Fruit fly (Drosophila melanogaster) whole organism, prepupa: ENCODE results near the gene CG4408.

Experiments used
- Blimp-1 ChIP-seq: fragments of 200-800 bp; sonication (Bioruptor generic); optimal IDR thresholded peaks from 3 replicates; lab custom pipeline; 2017; ENCODE audit warnings: missing biosample characterization, missing genetic modification characterization, mild to moderate bottlenecking, moderate library complexity, missing genetic modification reagents
- CG10631 ChIP-seq: fragments of 200-800 bp; sonication (Bioruptor generic); optimal IDR thresholded peaks from 2 replicates; lab custom pipeline; 2016; ENCODE audit warnings: missing biosample characterization, missing genetic modification characterization
- CG10669 ChIP-seq: fragments of 200-800 bp; sonication (Bioruptor generic); optimal IDR thresholded peaks from 3 replicates; lab custom pipeline; 2018; ENCODE audit warnings: missing biosample characterization, mild to moderate bottlenecking, missing genetic modification characterization, moderate library complexity
- CG11294 ChIP-seq: fragments of 200-800 bp; sonication (Bioruptor generic); IDR thresholded peaks from 2 replicates; pipeline ENCODE4 v1.3.6; 2022; ENCODE audit warnings: missing biosample characterization, missing genetic modification characterization
- CG11762 ChIP-seq: fragments of 200-800 bp; sonication (Bioruptor generic); optimal IDR thresholded peaks from 3 replicates; lab custom pipeline; 2016; ENCODE audit warnings: missing biosample characterization, missing genetic modification characterization; ENCODE audit not compliant: insufficient read depth
- CG11902 ChIP-seq: fragments of 200-800 bp; sonication (Bioruptor generic); optimal IDR thresholded peaks from 3 replicates; lab custom pipeline; 2016; ENCODE audit warnings: missing biosample characterization, missing genetic modification characterization
- CG15336 ChIP-seq: fragments of 200-800 bp; sonication (Bioruptor generic); IDR thresholded peaks from 2 replicates; pipeline ENCODE4 v1.3.6; 2022; ENCODE audit warnings: missing biosample characterization, missing genetic modification characterization
- CG1621 ChIP-seq: fragments of 200-800 bp; sonication (Bioruptor generic); optimal IDR thresholded peaks from 3 replicates; lab custom pipeline; 2018; ENCODE audit warnings: missing biosample characterization, mild to moderate bottlenecking, missing genetic modification characterization
- CG16779 ChIP-seq: fragments of 200-800 bp; sonication (Bioruptor generic); optimal IDR thresholded peaks from 3 replicates; lab custom pipeline; 2017; ENCODE audit warnings: missing biosample characterization, mild to moderate bottlenecking, missing genetic modification characterization
- CG3032 ChIP-seq: fragments of 200-800 bp; optimal IDR thresholded peaks from 2 replicates; lab custom pipeline; 2019; ENCODE audit warnings: missing biosample characterization, mild to moderate bottlenecking, missing genetic modification characterization, moderate library complexity
- CG31627 ChIP-seq: fragments of 200-800 bp; sonication (Bioruptor generic); optimal IDR thresholded peaks from 3 replicates; lab custom pipeline; 2016; ENCODE audit warnings: missing biosample characterization, missing genetic modification characterization
- CG32006 ChIP-seq: fragments of 200-800 bp; sonication (Bioruptor generic); optimal IDR thresholded peaks from 3 replicates; lab custom pipeline; 2017; ENCODE audit warnings: missing biosample characterization, mild to moderate bottlenecking, missing genetic modification characterization
- CG3919 ChIP-seq: fragments of 200-800 bp; sonication (Bioruptor generic); optimal IDR thresholded peaks from 3 replicates; lab custom pipeline; 2016; ENCODE audit warnings: missing biosample characterization, missing genetic modification characterization
- CG4318 ChIP-seq: fragments of 200-800 bp; sonication (Bioruptor generic); optimal IDR thresholded peaks from 3 replicates; lab custom pipeline; 2017; ENCODE audit warnings: missing biosample characterization, mild to moderate bottlenecking, missing genetic modification characterization
- CG6163 ChIP-seq: fragments of 200-800 bp; sonication (Bioruptor generic); IDR thresholded peaks from 3 replicates; pipeline ENCODE4 v1.3.6; 2022; ENCODE audit warnings: missing biosample characterization, missing genetic modification characterization
- CG6276 ChIP-seq: fragments of 200-800 bp; sonication (Bioruptor generic); optimal IDR thresholded peaks from 2 replicates; lab custom pipeline; 2017; ENCODE audit warnings: missing biosample characterization, mild to moderate bottlenecking, missing genetic modification characterization
- CG6792 ChIP-seq: fragments of 200-800 bp; sonication (Bioruptor generic); optimal IDR thresholded peaks from 3 replicates; lab custom pipeline; 2016; ENCODE audit warnings: missing biosample characterization, missing genetic modification characterization
- CG6808 ChIP-seq: fragments of 200-800 bp; sonication (Bioruptor generic); optimal IDR thresholded peaks from 3 replicates; lab custom pipeline; 2017; ENCODE audit warnings: missing biosample characterization, missing genetic modification characterization, mild to moderate bottlenecking, moderate library complexity, missing genetic modification reagents
- CG7368 ChIP-seq: fragments of 200-800 bp; sonication (Bioruptor generic); optimal IDR thresholded peaks from 3 replicates; lab custom pipeline; 2016; ENCODE audit warnings: missing biosample characterization, missing genetic modification characterization
- CG8119 ChIP-seq: fragments of 200-800 bp; sonication (Bioruptor generic); IDR thresholded peaks from 3 replicates; pipeline ENCODE4 v1.3.6; 2022; ENCODE audit warnings: missing biosample characterization, missing genetic modification characterization
- CG8319 ChIP-seq: fragments of 200-800 bp; sonication (Bioruptor generic); optimal IDR thresholded peaks from 3 replicates; lab custom pipeline; 2016; ENCODE audit warnings: missing biosample characterization, missing genetic modification characterization
- CG8632 ChIP-seq: fragments of 200-800 bp; sonication (Bioruptor generic); optimal IDR thresholded peaks from 3 replicates; lab custom pipeline; 2016; ENCODE audit warnings: missing biosample characterization, missing genetic modification characterization
- Eip75B ChIP-seq: fragments of 200-800 bp; sonication (Bioruptor generic); optimal IDR thresholded peaks from 3 replicates; lab custom pipeline; 2016; ENCODE audit warnings: missing biosample characterization, missing genetic modification characterization
- Eip78C ChIP-seq: fragments of 200-800 bp; sonication (Bioruptor generic); peaks from one replicate; lab custom pipeline; 2016; ENCODE audit warnings: missing biosample characterization, missing genetic modification characterization
- Eip93F ChIP-seq: fragments of 200-800 bp; sonication (Bioruptor generic); optimal IDR thresholded peaks from 2 replicates; lab custom pipeline; 2016; ENCODE audit warnings: missing biosample characterization, mild to moderate bottlenecking, missing genetic modification characterization
- Ets21C ChIP-seq: fragments of 200-800 bp; sonication (Bioruptor generic); optimal IDR thresholded peaks from 3 replicates; lab custom pipeline; 2016; ENCODE audit warnings: missing biosample characterization, missing genetic modification characterization
- Ets96B ChIP-seq: fragments of 200-800 bp; optimal IDR thresholded peaks from 2 replicates; lab custom pipeline; 2019; ENCODE audit warnings: missing biosample characterization, mild to moderate bottlenecking, missing genetic modification characterization, moderate library complexity
- Gug ChIP-seq: fragments of 200-800 bp; sonication (Bioruptor generic); IDR thresholded peaks from 2 replicates; pipeline ENCODE4 v1.3.6; 2022; ENCODE audit warnings: missing biosample characterization, missing genetic modification characterization
- Hr38 ChIP-seq: sonication (Bioruptor generic); optimal IDR thresholded peaks from 2 replicates; lab custom pipeline; 2016; ENCODE audit warnings: missing biosample characterization, missing genetic modification characterization
- Hr39 ChIP-seq: fragments of 200-800 bp; sonication (Bioruptor generic); optimal IDR thresholded peaks from 2 replicates; lab custom pipeline; 2016; ENCODE audit warnings: missing biosample characterization, missing genetic modification characterization
- Hr4 ChIP-seq: fragments of 200-800 bp; sonication (Bioruptor generic); optimal IDR thresholded peaks from 3 replicates; lab custom pipeline; 2016; ENCODE audit warnings: missing biosample characterization, missing genetic modification characterization
- Lpt ChIP-seq: fragments of 200-800 bp; sonication (Bioruptor generic); optimal IDR thresholded peaks from 3 replicates; lab custom pipeline; 2016; ENCODE audit warnings: missing biosample characterization, missing genetic modification characterization
- Met ChIP-seq: fragments of 200-800 bp; sonication (Bioruptor generic); optimal IDR thresholded peaks from 3 replicates; lab custom pipeline; 2016; ENCODE audit warnings: missing biosample characterization, missing genetic modification characterization
- OdsH ChIP-seq: fragments of 200-800 bp; sonication (Bioruptor generic); optimal IDR thresholded peaks from 3 replicates; lab custom pipeline; 2016; ENCODE audit warnings: missing biosample characterization, missing genetic modification characterization
- Smox ChIP-seq: fragments of 200-800 bp; sonication (Bioruptor generic); optimal IDR thresholded peaks from 3 replicates; lab custom pipeline; 2016; ENCODE audit warnings: missing biosample characterization, missing genetic modification characterization
- Sox102F ChIP-seq: fragments of 200-800 bp; sonication (Bioruptor generic); optimal IDR thresholded peaks from 2 replicates; lab custom pipeline; 2016; ENCODE audit warnings: missing biosample characterization, mild to moderate bottlenecking, missing genetic modification characterization
- Sox14 ChIP-seq: fragments of 200-800 bp; sonication (Bioruptor generic); optimal IDR thresholded peaks from 3 replicates; lab custom pipeline; 2016; ENCODE audit warnings: missing biosample characterization, missing genetic modification characterization
- achi ChIP-seq: fragments of 200-800 bp; sonication (Bioruptor generic); optimal IDR thresholded peaks from 3 replicates; lab custom pipeline; 2016; ENCODE audit warnings: missing biosample characterization, missing genetic modification characterization
- acj6 ChIP-seq: fragments of 200-800 bp; sonication (Bioruptor generic); optimal IDR thresholded peaks from 3 replicates; lab custom pipeline; 2016; ENCODE audit warnings: missing biosample characterization, missing genetic modification characterization
- cyc ChIP-seq: fragments of 200-800 bp; sonication (Bioruptor generic); optimal IDR thresholded peaks from 3 replicates; lab custom pipeline; 2016; ENCODE audit warnings: missing biosample characterization, missing genetic modification characterization
- dac ChIP-seq: fragments of 200-800 bp; sonication (Bioruptor generic); optimal IDR thresholded peaks from 2 replicates; lab custom pipeline; 2017; ENCODE audit warnings: missing biosample characterization, mild to moderate bottlenecking, missing genetic modification characterization
- dsx ChIP-seq: fragments of 200-800 bp; optimal IDR thresholded peaks from 3 replicates; lab custom pipeline; 2019; ENCODE audit warnings: missing biosample characterization, mild to moderate bottlenecking, missing genetic modification characterization, moderate library complexity; ENCODE audit not compliant: poor library complexity, severe bottlenecking
- eg ChIP-seq: fragments of 200-800 bp; sonication (Bioruptor generic); IDR thresholded peaks from 3 replicates; pipeline ENCODE4 v1.3.6; 2022; ENCODE audit warnings: missing biosample characterization, missing genetic modification characterization
- fd59A ChIP-seq: fragments of 200-800 bp; sonication (Bioruptor generic); optimal IDR thresholded peaks from 2 replicates; lab custom pipeline; 2017; ENCODE audit warnings: missing biosample characterization, mild to moderate bottlenecking, missing genetic modification characterization, missing genetic modification reagents
- fd85E ChIP-seq: fragments of 200-800 bp; sonication (Bioruptor generic); optimal IDR thresholded peaks from 3 replicates; lab custom pipeline; 2016; ENCODE audit warnings: missing biosample characterization, missing genetic modification characterization
- fkh ChIP-seq: fragments of 200-800 bp; sonication (Bioruptor generic); optimal IDR thresholded peaks from 3 replicates; lab custom pipeline; 2017; ENCODE audit warnings: missing biosample characterization, mild to moderate bottlenecking, missing genetic modification characterization, moderate library complexity
- lz ChIP-seq: fragments of 200-800 bp; sonication (Bioruptor generic); optimal IDR thresholded peaks from 3 replicates; lab custom pipeline; 2016; ENCODE audit warnings: missing biosample characterization, missing genetic modification characterization
- net ChIP-seq: fragments of 200-800 bp; sonication (Bioruptor generic); optimal IDR thresholded peaks from 3 replicates; lab custom pipeline; 2016; ENCODE audit warnings: missing biosample characterization, missing genetic modification characterization
- pdm3 ChIP-seq: fragments of 200-800 bp; sonication (Bioruptor generic); optimal IDR thresholded peaks from 3 replicates; lab custom pipeline; 2016; ENCODE audit warnings: missing biosample characterization, missing genetic modification characterization
- spab ChIP-seq: fragments of 200-800 bp; sonication (Bioruptor generic); optimal IDR thresholded peaks from 2 replicates; lab custom pipeline; 2017; ENCODE audit warnings: missing biosample characterization, mild to moderate bottlenecking, missing genetic modification characterization, missing genetic modification reagents
- ss ChIP-seq, 2 experiments: fragments of 200-800 bp; sonication (Bioruptor generic); optimal IDR thresholded peaks; 2 replicates in 1 of 2; 3 replicates in 1 of 2; lab custom pipeline; 2017 to 2018; ENCODE audit warnings: mild to moderate bottlenecking in 2 of 2, missing biosample characterization in 2 of 2, missing genetic modification characterization in 2 of 2, moderate library complexity in 1 of 2
- svp ChIP-seq: fragments of 200-800 bp; sonication (Bioruptor generic); peaks from one replicate; lab custom pipeline; 2016; ENCODE audit warnings: missing biosample characterization, missing genetic modification characterization
- vri ChIP-seq: fragments of 200-800 bp; sonication (Bioruptor generic); optimal IDR thresholded peaks from 3 replicates; lab custom pipeline; 2016; ENCODE audit warnings: missing biosample characterization, mild to moderate bottlenecking, missing genetic modification characterization

Gene CG4408

dm6 chr3R:23365028-23365427 lies 1.7 kb upstream of the CG4408 start:
- TF ChIP-seq CG4318 (peak; percentile 44), Hr38 (GFP tag; lab: Kevin White, UChicago) (no peak), ss (GFP tag; optimal IDR thresholded peaks at IDR 0.05; lab: Kevin White, UChicago) (no peak), CG3919 (peak; percentile 12), Eip75B (GFP tag; lab: Kevin White, UChicago) (no peak), fd59A (GFP tag; lab: Kevin White, UChicago) (no peak), CG10631 (GFP tag; lab: Kevin White, UChicago) (peak; percentile 14), CG3032 (no peak), vri (GFP tag; lab: Kevin White, UChicago) (no peak), cyc (GFP tag; lab: Kevin White, UChicago) (no peak), acj6 (GFP tag; lab: Kevin White, UChicago) (no peak), svp (GFP tag; lab: Kevin White, UChicago) (no peak), CG8632 (no peak), CG6792 (no peak), Hr39 (no peak), CG6808 (GFP tag; lab: Kevin White, UChicago) (no peak), Eip78C (peak; percentile 56), pdm3 (peak; percentile 39), dac (GFP tag; lab: Kevin White, UChicago) (peak; percentile 53), CG8119 (GFP tag; lab: Robert Waterston, UW) (peak; percentile 65), OdsH (GFP tag; lab: Kevin White, UChicago) (peak; percentile 29), CG31627 (no peak), CG11902 (GFP tag; lab: Kevin White, UChicago) (no peak), CG15336 (GFP tag; lab: Robert Waterston, UW) (peak; percentile 71), eg (GFP tag; lab: Robert Waterston, UW) (peak; percentile 58), Blimp-1 (GFP tag; lab: Kevin White, UChicago) (no peak), Smox (GFP tag; lab: Kevin White, UChicago) (no peak), CG1621 (tag; lab: Kevin White, UChicago) (no peak), CG7368 (no peak), Ets96B (tag; lab: Kevin White, UChicago) (no peak), CG11294 (GFP tag; lab: Robert Waterston, UW) (0 out of 2 replicates have a peak, but pooled peaks have one; percentile 24), CG11762 (GFP tag; lab: Kevin White, UChicago) (no peak), Eip93F (no peak), CG6276 (GFP tag; lab: Kevin White, UChicago) (peak; percentile 41), Ets21C (no peak), spab (GFP tag; lab: Kevin White, UChicago) (no peak), Sox14 (GFP tag; lab: Kevin White, UChicago) (peak; percentile 3), Gug (GFP tag; lab: Robert Waterston, UW) (peak; percentile 30; the same call in 1 of the 2 replicates), CG16779 (tag; lab: Kevin White, UChicago) (no peak), CG8319 (GFP tag; lab: Kevin White, UChicago) (no peak), fd85E (GFP tag; lab: Kevin White, UChicago) (no peak), CG6163 (GFP tag; lab: Robert Waterston, UW) (no peak), net (GFP tag; lab: Kevin White, UChicago) (peak; percentile 24), achi (GFP tag; lab: Kevin White, UChicago) (peak; percentile 24), dsx (GFP tag; lab: Kevin White, UChicago) (no peak), Lpt (GFP tag; lab: Kevin White, UChicago) (no peak), Met (GFP tag; lab: Kevin White, UChicago) (no peak), lz (GFP tag; lab: Kevin White, UChicago) (no peak), CG32006 (GFP tag; lab: Kevin White, UChicago) (peak; percentile 68), fkh (GFP tag; lab: Kevin White, UChicago) (no peak), Sox102F (GFP tag; lab: Kevin White, UChicago) (no peak), Hr4 (GFP tag; lab: Kevin White, UChicago) (peak; percentile 75), CG10669 (GFP tag; lab: Kevin White, UChicago) (no peak)
